Fruit fly (Drosophila melanogaster): Measurements from ENCODE around the gene CG12104.

Gene CG12104

DNA sequence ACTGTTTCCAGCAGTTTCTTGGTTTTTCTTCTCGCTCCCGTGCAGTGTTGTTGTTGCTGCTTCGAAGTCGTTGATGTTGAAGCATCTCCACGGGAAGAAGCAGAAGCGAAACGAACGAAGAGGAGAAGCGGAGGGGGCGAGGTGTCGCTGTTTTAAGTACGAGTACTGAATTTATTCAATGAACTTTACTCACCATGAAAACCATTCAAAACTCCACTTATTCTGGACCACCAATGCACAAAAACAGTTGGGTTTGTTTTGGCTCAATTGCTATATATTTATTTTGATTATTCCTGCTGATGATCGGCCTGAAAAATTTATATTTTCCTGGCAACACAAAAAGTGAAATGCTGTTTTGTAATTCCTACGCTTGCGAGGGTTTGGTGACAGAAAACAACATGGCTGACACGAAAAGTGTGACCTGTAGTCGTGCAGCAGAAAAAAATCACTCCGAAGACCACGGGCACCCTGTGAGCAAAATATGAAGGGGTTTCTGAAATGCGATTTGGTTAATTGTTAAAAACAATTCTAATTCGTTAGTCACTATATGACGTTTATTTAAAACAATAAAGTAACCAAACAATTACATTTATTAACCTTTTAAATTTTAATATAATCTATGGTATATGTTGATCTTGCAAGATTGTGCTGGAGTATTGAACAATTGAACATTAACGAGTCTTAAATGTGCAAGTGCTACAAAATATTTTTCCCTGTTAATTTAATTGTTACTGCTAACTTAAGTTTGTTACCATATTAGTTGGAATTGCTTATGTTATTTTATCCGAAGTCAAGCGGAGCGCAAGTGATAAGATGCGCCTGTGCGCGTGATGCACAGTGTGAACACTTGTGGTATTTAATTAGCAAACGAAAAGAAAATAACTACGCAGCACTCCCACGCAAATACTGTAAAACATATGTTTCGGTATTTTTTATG is 34.0 kb downstream of the CG12104 start, which contains the start of gene CG7879 (continued):
- TF ChIP-seq bsh (GFP tag; optimal IDR thresholded peaks at IDR 0.05) (no peak), ara (GFP tag; IDR thresholded peaks at IDR 0.05) (no peak), oc (tag; optimal IDR thresholded peaks at IDR 0.05) (no peak), Fer2 (tag; optimal IDR thresholded peaks at IDR 0.05) (no peak), Antp (GFP tag; optimal IDR thresholded peaks at IDR 0.05) (no peak), ci (GFP tag; IDR thresholded peaks at IDR 0.05) (peak; percentile 65), Poxn (GFP tag; IDR thresholded peaks at IDR 0.05) (no peak), ac (GFP tag; optimal IDR thresholded peaks at IDR 0.05) (no peak), sens (GFP tag) (peak; percentile 80), CG15479 (GFP tag; optimal IDR thresholded peaks at IDR 0.05) (no peak), CG3847 (GFP tag; IDR thresholded peaks at IDR 0.05) (peak; percentile 45), CG11093 (GFP tag; IDR thresholded peaks at IDR 0.05) (no peak), CG15696 (tag; optimal IDR thresholded peaks at IDR 0.05) (no peak), MESR4 (GFP tag; optimal IDR thresholded peaks at IDR 0.05) (peak; percentile 98), Pdp1 (GFP tag; optimal IDR thresholded peaks at IDR 0.05) (peak in 1 of 2 experiments; percentile 76), CG2678 (tag; optimal IDR thresholded peaks at IDR 0.05) (no peak), CG1647 (GFP tag; optimal IDR thresholded peaks at IDR 0.05) (no peak), CG3065 (GFP tag; optimal IDR thresholded peaks at IDR 0.05) (no peak), dimm (GFP tag; IDR thresholded peaks at IDR 0.05) (no peak), CG13123 (GFP tag; optimal IDR thresholded peaks at IDR 0.05) (no peak), Myb (GFP tag; optimal IDR thresholded peaks at IDR 0.05) (no peak), bcd (GFP tag; optimal IDR thresholded peaks at IDR 0.05) (peak; percentile 17), pb (GFP tag; optimal IDR thresholded peaks at IDR 0.05) (no peak), sug (tag; optimal IDR thresholded peaks at IDR 0.05) (peak; percentile 7), CG17359 (tag; optimal IDR thresholded peaks at IDR 0.05) (no peak), tgo (GFP tag; IDR thresholded peaks at IDR 0.05) (peak; percentile 53; the same call in 2 of the 3 replicates), eyg (GFP tag; optimal IDR thresholded peaks at IDR 0.05) (no peak), CG7987 (GFP tag; optimal IDR thresholded peaks at IDR 0.05) (no peak), CG30020 (tag; optimal IDR thresholded peaks at IDR 0.05) (peak; percentile 92), Nf-YC (tag; optimal IDR thresholded peaks at IDR 0.05) (peak; percentile 33), CG1602 (GFP tag; optimal IDR thresholded peaks at IDR 0.05) (peak; percentile 34), HLH4C (GFP tag; IDR thresholded peaks at IDR 0.05; ENCODE audit: partially characterized antibody) (no peak), CG32772 (GFP tag; IDR thresholded peaks at IDR 0.05) (no peak), CG8765 (GFP tag; IDR thresholded peaks at IDR 0.05) (0 out of 2 replicates have a peak, but pooled peaks have one; percentile 14), CG11085 (GFP tag; IDR thresholded peaks at IDR 0.05) (no peak), Sry-δ (GFP tag; optimal IDR thresholded peaks at IDR 0.05) (no peak), kay (GFP tag; optimal IDR thresholded peaks at IDR 0.05) (no peak), trh (GFP tag; optimal IDR thresholded peaks at IDR 0.05) (no peak), CG14667 (GFP tag; IDR thresholded peaks at IDR 0.05) (no peak), CG17385 (GFP tag; optimal IDR thresholded peaks at IDR 0.05) (peak; percentile 87), CG5180 (GFP tag; optimal IDR thresholded peaks at IDR 0.05) (no peak), exex (tag; optimal IDR thresholded peaks at IDR 0.05) (no peak), CHES-1-like (GFP tag; optimal IDR thresholded peaks at IDR 0.05) (no peak), ssp (GFP tag; IDR thresholded peaks at IDR 0.05) (peak; percentile 89), prd (optimal IDR thresholded peaks at IDR 0.05) (no peak), prd (GFP tag; IDR thresholded peaks at IDR 0.05) (peak; percentile 64; the same call in 1 of the 3 replicates), Lpt (GFP tag; optimal IDR thresholded peaks at IDR 0.05) (no peak), E2f2 (GFP tag; IDR thresholded peaks at IDR 0.05) (no peak), onecut (GFP tag; IDR thresholded peaks at IDR 0.05) (0 out of 2 replicates have a peak, but pooled peaks have one; percentile 5), gcm2 (GFP tag; optimal IDR thresholded peaks at IDR 0.05) (no peak)
